Fruit fly (Drosophila melanogaster) whole organism, embryonic: ENCODE measurements around the gene hfp.

Experiments used
- ATbp ChIP-seq: fragments of 200-800 bp; sonication (Bioruptor generic); optimal IDR thresholded peaks from 2 replicates; lab custom pipeline; 2017; ENCODE audit warnings: missing biosample characterization, mild to moderate bottlenecking, missing genetic modification characterization, missing genetic modification reagents
- Antp ChIP-seq: fragments of 200-800 bp; sonication (Bioruptor generic); optimal IDR thresholded peaks from 3 replicates; lab custom pipeline; 2016; ENCODE audit warnings: missing biosample characterization, missing genetic modification characterization
- Asciz ChIP-seq: fragments of 200-800 bp; sonication (Bioruptor generic); optimal IDR thresholded peaks from 2 replicates; lab custom pipeline; 2017; ENCODE audit warnings: missing biosample characterization, mild to moderate bottlenecking, missing genetic modification characterization, missing genetic modification reagents
- Blimp-1 ChIP-seq: fragments of 200-800 bp; sonication (Bioruptor generic); optimal IDR thresholded peaks from 3 replicates; lab custom pipeline; 2018; ENCODE audit warnings: missing biosample characterization, missing genetic modification characterization, mild to moderate bottlenecking, moderate library complexity, missing genetic modification reagents
- CG1024 ChIP-seq: fragments of 200-800 bp; sonication (Bioruptor generic); IDR thresholded peaks from 2 replicates; pipeline ENCODE4 v1.3.6; 2022; ENCODE audit warnings: missing biosample characterization, missing genetic modification characterization
- CG10366 ChIP-seq: fragments of 200-800 bp; sonication (Bioruptor generic); IDR thresholded peaks from 2 replicates; pipeline ENCODE4 v1.3.6; 2022; ENCODE audit warnings: missing biosample characterization, missing genetic modification characterization
- CG11695 ChIP-seq: fragments of 200-800 bp; sonication (Bioruptor generic); IDR thresholded peaks from 3 replicates; pipeline ENCODE4 v1.3.6; 2022; ENCODE audit warnings: missing biosample characterization, missing genetic modification characterization
- CG1233 ChIP-seq: fragments of 200-800 bp; sonication (Bioruptor generic); optimal IDR thresholded peaks from 4 replicates; lab custom pipeline; 2018; ENCODE audit warnings: missing biosample characterization, mild to moderate bottlenecking, missing genetic modification characterization
- CG12744 ChIP-seq: fragments of 200-800 bp; sonication (Bioruptor generic); optimal IDR thresholded peaks from 2 replicates; lab custom pipeline; 2016; ENCODE audit warnings: missing biosample characterization, missing genetic modification characterization
- CG13424 ChIP-seq: fragments of 200-800 bp; sonication (Bioruptor generic); optimal IDR thresholded peaks from 2 replicates; lab custom pipeline; 2019; ENCODE audit warnings: missing biosample characterization, mild to moderate bottlenecking, missing genetic modification characterization, moderate library complexity
- CG13775 ChIP-seq: fragments of 200-800 bp; sonication (Bioruptor generic); optimal IDR thresholded peaks from 3 replicates; lab custom pipeline; 2017; ENCODE audit warnings: missing biosample characterization, mild to moderate bottlenecking, missing genetic modification characterization
- CG14014 ChIP-seq: fragments of 200-800 bp; sonication (Bioruptor generic); IDR thresholded peaks from 2 replicates; pipeline ENCODE4 v1.3.6; 2022; ENCODE audit warnings: missing biosample characterization, missing genetic modification characterization
- CG14050 ChIP-seq: fragments of 200-800 bp; sonication (Bioruptor generic); IDR thresholded peaks from 3 replicates; pipeline ENCODE4 v1.3.6; 2022; ENCODE audit warnings: missing biosample characterization, missing genetic modification characterization
- CG14441 ChIP-seq: fragments of 200-800 bp; sonication (Bioruptor generic); IDR thresholded peaks from 2 replicates; pipeline ENCODE4 v1.3.6; 2022; ENCODE audit warnings: missing biosample characterization, missing genetic modification characterization
- CG15011 ChIP-seq: fragments of 200-800 bp; sonication (Bioruptor generic); optimal IDR thresholded peaks from 3 replicates; lab custom pipeline; 2018; ENCODE audit warnings: missing biosample characterization, mild to moderate bottlenecking, missing genetic modification characterization
- CG1603 ChIP-seq: fragments of 200-800 bp; sonication (Bioruptor generic); optimal IDR thresholded peaks from 2 replicates; lab custom pipeline; 2019; ENCODE audit warnings: missing biosample characterization, mild to moderate bottlenecking, missing genetic modification characterization, moderate library complexity
- CG16863 ChIP-seq: fragments of 200-800 bp; sonication (Bioruptor generic); optimal IDR thresholded peaks from 3 replicates; lab custom pipeline; 2016; ENCODE audit warnings: missing biosample characterization, missing genetic modification characterization
- CG18011 ChIP-seq: fragments of 200-800 bp; sonication (Bioruptor generic); optimal IDR thresholded peaks from 2 replicates; lab custom pipeline; 2017; ENCODE audit warnings: missing biosample characterization, missing genetic modification characterization, mild to moderate bottlenecking, moderate library complexity, missing genotype
- CG2889 ChIP-seq: fragments of 200-800 bp; sonication (Bioruptor generic); IDR thresholded peaks from 3 replicates; pipeline ENCODE4 v1.3.6; 2022; ENCODE audit warnings: missing biosample characterization, missing genetic modification characterization
- CG31388 ChIP-seq: fragments of 200-800 bp; sonication (Bioruptor generic); optimal IDR thresholded peaks from 2 replicates; lab custom pipeline; 2016; ENCODE audit warnings: missing biosample characterization, missing genetic modification characterization
- CG3163 ChIP-seq: fragments of 200-800 bp; sonication (Bioruptor generic); optimal IDR thresholded peaks from 3 replicates; lab custom pipeline; 2016; ENCODE audit warnings: missing biosample characterization, missing genetic modification characterization
- CG32532 ChIP-seq: fragments of 200-800 bp; sonication (Bioruptor generic); IDR thresholded peaks from 2 replicates; pipeline ENCODE4 v1.3.6; 2022; ENCODE audit warnings: missing biosample characterization, missing genetic modification characterization
- CG3281 ChIP-seq: fragments of 200-800 bp; sonication (Bioruptor generic); optimal IDR thresholded peaks from 3 replicates; lab custom pipeline; 2017; ENCODE audit warnings: missing biosample characterization, mild to moderate bottlenecking, missing genetic modification characterization
- CG5245 ChIP-seq: fragments of 200-800 bp; sonication (Bioruptor generic); optimal IDR thresholded peaks from 3 replicates; lab custom pipeline; 2016; ENCODE audit warnings: missing biosample characterization, missing genetic modification characterization
- CG8290 ChIP-seq, 3 experiments: fragments of 200-800 bp; sonication (Bioruptor generic); optimal IDR thresholded peaks; 2 replicates each; lab custom pipeline; 2016 to 2019; ENCODE audit warnings: missing biosample characterization in 3 of 3, missing genetic modification characterization in 3 of 3, mild to moderate bottlenecking in 2 of 3, moderate library complexity in 1 of 3
- CG8478 ChIP-seq: fragments of >200 bp; optimal IDR thresholded peaks from 2 replicates; lab custom pipeline; 2018
- CG8765 ChIP-seq: fragments of 200-800 bp; sonication (Bioruptor generic); IDR thresholded peaks from 2 replicates; pipeline ENCODE4 v1.3.6; 2022; ENCODE audit warnings: missing biosample characterization, missing genetic modification characterization
- CkIIα-i1 ChIP-seq: fragments of 200-800 bp; sonication (Bioruptor generic); IDR thresholded peaks from 2 replicates; pipeline ENCODE4 v1.3.6; 2022; ENCODE audit warnings: missing biosample characterization, missing genetic modification characterization
- Doc3 ChIP-seq: fragments of 200-800 bp; sonication (Bioruptor generic); IDR thresholded peaks from 3 replicates; pipeline ENCODE4 v1.3.6; 2022; ENCODE audit warnings: missing biosample characterization, missing genetic modification characterization; ENCODE audit not compliant: partially characterized antibody
- E2f1 ChIP-seq: fragments of 200-800 bp; sonication (Bioruptor generic); IDR thresholded peaks from 2 replicates; pipeline ENCODE4 v1.3.6; 2022; ENCODE audit warnings: missing biosample characterization, missing genetic modification characterization
- H2.0 ChIP-seq: fragments of 200-800 bp; sonication (Bioruptor generic); IDR thresholded peaks from 2 replicates; pipeline ENCODE4 v1.3.6; 2022; ENCODE audit warnings: missing biosample characterization, missing genetic modification characterization
- HLH3B ChIP-seq: fragments of 200-800 bp; sonication (Bioruptor generic); IDR thresholded peaks from 2 replicates; pipeline ENCODE4 v1.3.6; 2022; ENCODE audit warnings: missing biosample characterization, missing genetic modification characterization
- Hey ChIP-seq: fragments of 200-800 bp; sonication (Bioruptor generic); optimal IDR thresholded peaks from 3 replicates; lab custom pipeline; 2018; ENCODE audit warnings: missing biosample characterization, mild to moderate bottlenecking, missing genetic modification characterization
- Max ChIP-seq: fragments of 200-800 bp; sonication (Bioruptor generic); optimal IDR thresholded peaks from 2 replicates; lab custom pipeline; 2016; ENCODE audit warnings: missing biosample characterization, mild to moderate bottlenecking, missing genetic modification characterization
- PHDP ChIP-seq: fragments of 200-800 bp; sonication (Bioruptor generic); optimal IDR thresholded peaks from 3 replicates; lab custom pipeline; 2018; ENCODE audit warnings: missing biosample characterization, mild to moderate bottlenecking, missing genetic modification characterization, moderate library complexity
- ash1 ChIP-seq: fragments of 200-800 bp; sonication (Bioruptor generic); optimal IDR thresholded peaks from 2 replicates; lab custom pipeline; 2018; ENCODE audit warnings: missing biosample characterization, mild to moderate bottlenecking, missing genetic modification characterization
- bcd ChIP-seq: fragments of 200-800 bp; sonication (Bioruptor generic); optimal IDR thresholded peaks from 2 replicates; lab custom pipeline; 2017; ENCODE audit warnings: missing biosample characterization, mild to moderate bottlenecking, missing genetic modification characterization
- chinmo ChIP-seq: fragments of 200-800 bp; sonication (Bioruptor generic); IDR thresholded peaks from 4 replicates; pipeline ENCODE4 v1.3.6; 2022; ENCODE audit warnings: missing biosample characterization, missing genetic modification characterization; ENCODE audit not compliant: partially characterized antibody
- crol ChIP-seq: fragments of 200-800 bp; sonication (Bioruptor generic); IDR thresholded peaks from 2 replicates; pipeline ENCODE4 v1.3.6; 2022; ENCODE audit warnings: missing biosample characterization, missing genetic modification characterization
- cwo ChIP-seq: fragments of 200-800 bp; sonication (Bioruptor generic); optimal IDR thresholded peaks from 3 replicates; lab custom pipeline; 2017; ENCODE audit warnings: missing biosample characterization, missing genetic modification characterization, mild to moderate bottlenecking, moderate library complexity, missing genetic modification reagents
- dmrt99B ChIP-seq: fragments of 200-800 bp; sonication (Bioruptor generic); optimal IDR thresholded peaks from 2 replicates; lab custom pipeline; 2018; ENCODE audit warnings: missing biosample characterization, mild to moderate bottlenecking, missing genetic modification characterization, moderate library complexity
- fd3F ChIP-seq: fragments of 200-800 bp; sonication (Bioruptor generic); optimal IDR thresholded peaks from 2 replicates; lab custom pipeline; 2018; ENCODE audit warnings: missing biosample characterization, mild to moderate bottlenecking, missing genetic modification characterization, moderate library complexity
- gsb ChIP-seq: fragments of 200-800 bp; sonication (Bioruptor generic); IDR thresholded peaks from 2 replicates; pipeline ENCODE4 v1.3.6; 2022; ENCODE audit warnings: missing biosample characterization, missing genetic modification characterization
- hth ChIP-seq: fragments of >200 bp; optimal IDR thresholded peaks from 2 replicates; lab custom pipeline; 2017; ENCODE audit warnings: inconsistent platforms
- schlank ChIP-seq: fragments of 200-800 bp; sonication (Bioruptor generic); optimal IDR thresholded peaks from 2 replicates; lab custom pipeline; 2018; ENCODE audit warnings: missing biosample characterization, mild to moderate bottlenecking, missing genetic modification characterization
- sim ChIP-seq: fragments of 200-800 bp; sonication (Bioruptor generic); IDR thresholded peaks from 2 replicates; pipeline ENCODE4 v1.3.6; 2022; ENCODE audit warnings: missing biosample characterization, missing genetic modification characterization
- twi ChIP-seq: fragments of 200-800 bp; optimal IDR thresholded peaks from 2 replicates; lab custom pipeline; 2019; ENCODE audit warnings: missing biosample characterization, mild to moderate bottlenecking, missing genetic modification characterization, moderate library complexity
- vvl ChIP-seq: fragments of 200-800 bp; sonication (Bioruptor generic); IDR thresholded peaks from 2 replicates; pipeline ENCODE4 v1.3.6; 2022; ENCODE audit warnings: missing biosample characterization, missing genetic modification characterization
- yki ChIP-seq: fragments of >200 bp; optimal IDR thresholded peaks from 3 replicates; lab custom pipeline; 2018

The hfp gene

DNA sequence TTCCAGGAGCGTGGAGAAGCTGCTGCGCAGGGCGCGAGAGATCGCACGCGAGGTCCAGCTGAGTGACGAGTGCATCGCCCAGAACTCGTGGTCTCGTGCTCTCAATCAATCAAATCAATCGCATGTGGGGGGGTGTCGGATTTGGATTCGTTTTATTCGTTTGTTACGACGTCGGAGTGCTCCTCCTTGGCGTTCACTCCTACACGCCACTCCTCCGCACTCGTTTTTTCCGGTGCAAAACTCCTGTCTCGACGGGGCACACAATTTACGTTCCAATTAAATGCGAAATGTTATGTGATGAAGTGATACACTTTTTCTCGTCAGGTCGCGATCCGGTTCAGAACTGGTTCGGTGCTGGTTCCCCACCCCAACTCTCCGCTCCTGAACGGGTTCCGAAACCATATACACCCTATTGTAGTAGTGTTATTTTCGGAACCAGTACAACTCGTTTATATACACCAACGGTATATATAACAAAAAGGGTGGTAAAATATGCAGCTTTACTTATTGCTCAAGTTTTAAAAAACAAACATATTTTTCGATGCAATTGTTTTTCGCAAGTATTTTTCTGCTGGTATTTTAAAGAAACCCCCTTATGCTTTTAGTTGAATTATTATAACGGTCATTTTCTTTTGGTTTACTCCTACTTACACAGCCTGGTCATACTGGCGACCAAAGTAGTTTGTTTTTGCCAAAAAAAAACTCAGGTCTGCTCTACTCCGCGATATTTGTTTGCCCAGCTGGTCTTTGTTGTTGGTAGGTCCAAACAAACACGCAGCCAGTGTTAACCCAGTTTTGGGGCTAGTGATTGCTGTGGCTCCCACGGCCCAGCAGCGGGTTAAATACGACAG lies 34.3 kb upstream of the hfp start, which contains the start of the genes CG12091 and pns (continued):
- TF ChIP-seq CG1024 (GFP tag; lab: Robert Waterston, UW) (peak; percentile 41; the same call in 1 of the 2 replicates), Asciz (GFP tag; lab: Kevin White, UChicago) (no peak), CG8290 (GFP tag; optimal IDR thresholded peaks at IDR 0.05; lab: Kevin White, UChicago) (peak; percentile 68), CG8290 (tag; optimal IDR thresholded peaks at IDR 0.05; lab: Kevin White, UChicago) (peak in 1 of 2 experiments; percentile 53), cwo (GFP tag; lab: Kevin White, UChicago) (peak; percentile 69), CG18011 (GFP tag; lab: Kevin White, UChicago) (peak; percentile 49), HLH3B (GFP tag; lab: Robert Waterston, UW) (0 out of 2 replicates have a peak, but pooled peaks have one; percentile 15), CG14014 (peak; percentile 69), Antp (GFP tag; lab: Kevin White, UChicago) (peak; percentile 79), schlank (no peak), CkIIα-i1 (GFP tag; lab: Robert Waterston, UW) (no peak), CG8478 (lab: Kevin White, UChicago) (no peak), hth (lab: Kevin White, UChicago) (no peak), CG32532 (GFP tag; lab: Robert Waterston, UW) (peak; percentile 78), CG31388 (GFP tag; lab: Kevin White, UChicago) (peak; percentile 20), CG3163 (GFP tag; lab: Kevin White, UChicago) (peak; percentile 45), CG13424 (tag; lab: Kevin White, UChicago) (peak; percentile 76), Max (GFP tag; lab: Kevin White, UChicago) (peak; percentile 72), E2f1 (peak; percentile 55), PHDP (tag; lab: Kevin White, UChicago) (peak; percentile 70), CG12744 (GFP tag; lab: Kevin White, UChicago) (peak; percentile 30), CG14050 (peak; percentile 66), CG11695 (peak; percentile 65; the same call in 2 of the 3 replicates), CG13775 (GFP tag; lab: Kevin White, UChicago) (peak; percentile 73), CG10366 (GFP tag; lab: Robert Waterston, UW) (peak; percentile 77), crol (GFP tag; lab: Robert Waterston, UW) (no peak; the same call in 1 of the 2 replicates), fd3F (peak; percentile 35), vvl (GFP tag; lab: Robert Waterston, UW) (peak; percentile 59), dmrt99B (tag; lab: Kevin White, UChicago) (no peak), CG16863 (GFP tag; lab: Kevin White, UChicago) (peak; percentile 54), Hey (tag; lab: Kevin White, UChicago) (no peak), Doc3 (GFP tag; lab: Robert Waterston, UW) (no peak), gsb (GFP tag; lab: Robert Waterston, UW) (peak; percentile 52; the same call in 1 of the 2 replicates), H2.0 (GFP tag; lab: Robert Waterston, UW) (peak; percentile 77), CG1603 (no peak), CG3281 (peak; percentile 66), ATbp (GFP tag; lab: Kevin White, UChicago) (peak; percentile 56), CG1233 (GFP tag; lab: Kevin White, UChicago) (peak; percentile 48), chinmo (GFP tag; lab: Robert Waterston, UW) (0 out of 4 replicates have a peak, but pooled peaks have one; percentile 21), Blimp-1 (peak; percentile 65), bcd (GFP tag; lab: Kevin White, UChicago) (peak; percentile 59), ash1 (GFP tag; lab: Kevin White, UChicago) (no peak), CG15011 (GFP tag; lab: Kevin White, UChicago) (no peak), sim (GFP tag; lab: Robert Waterston, UW) (no peak), yki (lab: Kevin White, UChicago) (no peak), CG2889 (GFP tag; lab: Robert Waterston, UW) (peak; percentile 60; the same call in 2 of the 3 replicates), CG14441 (peak; percentile 71), CG8765 (GFP tag; lab: Robert Waterston, UW) (no peak; the same call in 1 of the 2 replicates), CG5245 (GFP tag; lab: Kevin White, UChicago) (peak; percentile 70), twi (tag; lab: Kevin White, UChicago) (peak; percentile 55)
